Fruit fly (Drosophila melanogaster) whole organism, embryonic: ENCODE data around the gene RPA1.
A peak's percentile ranks its signal among the peaks of the same experiment; 100 is the strongest.

ENCODE experiments used
- Atf-2 ChIP-seq: fragments of 200-800 bp; sonication (Bioruptor generic); optimal IDR thresholded peaks from 2 replicates; lab custom pipeline; 2016; ENCODE audit warnings: missing biosample characterization, missing genetic modification characterization
- CG10543 ChIP-seq: fragments of 200-800 bp; sonication (Bioruptor generic); optimal IDR thresholded peaks from 3 replicates; lab custom pipeline; 2017; ENCODE audit warnings: missing biosample characterization, mild to moderate bottlenecking, missing genetic modification characterization, moderate library complexity
- CG12299 ChIP-seq: fragments of 200-800 bp; sonication (Bioruptor generic); optimal IDR thresholded peaks from 2 replicates; lab custom pipeline; 2018; ENCODE audit warnings: missing biosample characterization, mild to moderate bottlenecking, missing genetic modification characterization
- CG14667 ChIP-seq: fragments of 200-800 bp; sonication (Bioruptor generic); IDR thresholded peaks from 2 replicates; pipeline ENCODE4 v1.3.6; 2022; ENCODE audit warnings: missing biosample characterization, missing genetic modification characterization
- CG14710 ChIP-seq: fragments of 200-800 bp; sonication (Bioruptor generic); optimal IDR thresholded peaks from 3 replicates; lab custom pipeline; 2019; ENCODE audit warnings: missing biosample characterization, mild to moderate bottlenecking, missing genetic modification characterization, moderate library complexity
- CG15011 ChIP-seq: fragments of 200-800 bp; sonication (Bioruptor generic); optimal IDR thresholded peaks from 3 replicates; lab custom pipeline; 2018; ENCODE audit warnings: missing biosample characterization, mild to moderate bottlenecking, missing genetic modification characterization
- CG2116 ChIP-seq: fragments of 200-800 bp; sonication (Bioruptor generic); optimal IDR thresholded peaks from 3 replicates; lab custom pipeline; 2018; ENCODE audit warnings: missing biosample characterization, mild to moderate bottlenecking, missing genetic modification characterization
- CG2199 ChIP-seq: fragments of 200-800 bp; sonication (Bioruptor generic); IDR thresholded peaks from 3 replicates; pipeline ENCODE4 v1.3.6; 2022; ENCODE audit warnings: missing biosample characterization, missing genetic modification characterization
- CG3065 ChIP-seq: fragments of 200-800 bp; sonication (Bioruptor generic); optimal IDR thresholded peaks from 2 replicates; lab custom pipeline; 2016; ENCODE audit warnings: missing biosample characterization, missing genetic modification characterization
- CG34376 ChIP-seq: fragments of 200-800 bp; sonication (Bioruptor generic); optimal IDR thresholded peaks from 2 replicates; lab custom pipeline; 2018; ENCODE audit warnings: missing biosample characterization, mild to moderate bottlenecking, missing genetic modification characterization
- CG4854 ChIP-seq: fragments of 200-800 bp; sonication (Bioruptor generic); optimal IDR thresholded peaks from 2 replicates; lab custom pipeline; 2016; ENCODE audit warnings: missing biosample characterization, missing genetic modification characterization, inconsistent platforms
- Dad ChIP-seq: fragments of 200-800 bp; sonication (Bioruptor generic); optimal IDR thresholded peaks from 3 replicates; lab custom pipeline; 2016; ENCODE audit warnings: missing biosample characterization, missing genetic modification characterization
- Dp ChIP-seq: fragments of 200-800 bp; sonication (Bioruptor generic); optimal IDR thresholded peaks from 2 replicates; lab custom pipeline; 2018; ENCODE audit warnings: missing biosample characterization, mild to moderate bottlenecking, missing genetic modification characterization, moderate library complexity
- GATAe ChIP-seq: fragments of 200-800 bp; sonication (Bioruptor generic); conservative IDR thresholded peaks from 2 replicates; pipeline ENCODE4 v1.3.6; 2022; ENCODE audit warnings: missing biosample characterization, missing genetic modification characterization
- H2.0 ChIP-seq: fragments of 200-800 bp; sonication (Bioruptor generic); IDR thresholded peaks from 2 replicates; pipeline ENCODE4 v1.3.6; 2022; ENCODE audit warnings: missing biosample characterization, missing genetic modification characterization
- HLH3B ChIP-seq: fragments of 200-800 bp; sonication (Bioruptor generic); IDR thresholded peaks from 2 replicates; pipeline ENCODE4 v1.3.6; 2022; ENCODE audit warnings: missing biosample characterization, missing genetic modification characterization
- Hr3 ChIP-seq: fragments of 200-800 bp; sonication (Bioruptor generic); optimal IDR thresholded peaks from 3 replicates; lab custom pipeline; 2016; ENCODE audit warnings: missing biosample characterization, missing genetic modification characterization
- Pdp1 ChIP-seq, 2 experiments: fragments of 200-800 bp; sonication (Bioruptor generic); optimal IDR thresholded peaks; 3 replicates each; lab custom pipeline; 2016; ENCODE audit warnings: missing biosample characterization in 2 of 2, missing genetic modification characterization in 2 of 2, mild to moderate bottlenecking in 1 of 2, moderate library complexity in 1 of 2
- Scr ChIP-seq: fragments of 200-800 bp; sonication (Bioruptor generic); IDR thresholded peaks from 2 replicates; pipeline ENCODE4 v1.3.6; 2022; ENCODE audit warnings: missing biosample characterization, missing genetic modification characterization; ENCODE audit not compliant: partially characterized antibody
- Spps ChIP-seq: fragments of 200-800 bp; sonication (Bioruptor generic); optimal IDR thresholded peaks from 2 replicates; lab custom pipeline; 2018; ENCODE audit warnings: missing biosample characterization, mild to moderate bottlenecking, missing genetic modification characterization
- Xrp1 ChIP-seq: fragments of 200-800 bp; sonication (Bioruptor generic); IDR thresholded peaks from 2 replicates; pipeline ENCODE4 v1.3.6; 2022; ENCODE audit warnings: missing biosample characterization, missing genetic modification characterization
- amos ChIP-seq: fragments of 200-800 bp; sonication (Bioruptor generic); IDR thresholded peaks from 2 replicates; pipeline ENCODE4 v1.3.6; 2022; ENCODE audit warnings: missing biosample characterization, missing genetic modification characterization; ENCODE audit not compliant: partially characterized antibody
- ci ChIP-seq: fragments of 200-800 bp; sonication (Bioruptor generic); IDR thresholded peaks from 3 replicates; pipeline ENCODE4 v1.3.6; 2022; ENCODE audit warnings: missing biosample characterization, missing genetic modification characterization
- crol ChIP-seq: fragments of 200-800 bp; sonication (Bioruptor generic); IDR thresholded peaks from 2 replicates; pipeline ENCODE4 v1.3.6; 2022; ENCODE audit warnings: missing biosample characterization, missing genetic modification characterization
- da ChIP-seq: fragments of 200-800 bp; sonication (Bioruptor generic); optimal IDR thresholded peaks from 2 replicates; lab custom pipeline; 2016; ENCODE audit warnings: missing biosample characterization, missing genetic modification characterization
- dmrt11E ChIP-seq: fragments of 200-800 bp; sonication (Bioruptor generic); optimal IDR thresholded peaks from 3 replicates; lab custom pipeline; 2018; ENCODE audit warnings: missing biosample characterization, mild to moderate bottlenecking, missing genetic modification characterization, moderate library complexity
- exex ChIP-seq: fragments of 200-800 bp; sonication (Bioruptor generic); optimal IDR thresholded peaks from 4 replicates; lab custom pipeline; 2018; ENCODE audit warnings: missing biosample characterization, mild to moderate bottlenecking, missing genetic modification characterization, moderate library complexity
- fd64A ChIP-seq: fragments of 200-800 bp; sonication (Bioruptor generic); optimal IDR thresholded peaks from 3 replicates; lab custom pipeline; 2018; ENCODE audit warnings: missing biosample characterization, mild to moderate bottlenecking, missing genetic modification characterization
- gcm2 ChIP-seq: fragments of 200-800 bp; sonication (Bioruptor generic); optimal IDR thresholded peaks from 2 replicates; lab custom pipeline; 2016; ENCODE audit warnings: missing biosample characterization, missing genetic modification characterization
- grn ChIP-seq: fragments of 200-800 bp; sonication (Bioruptor generic); optimal IDR thresholded peaks from 3 replicates; lab custom pipeline; 2017; ENCODE audit warnings: missing biosample characterization, missing genetic modification characterization
- mam ChIP-seq: fragments of 200-800 bp; sonication (Bioruptor generic); optimal IDR thresholded peaks from 3 replicates; lab custom pipeline; 2016; ENCODE audit warnings: missing biosample characterization, missing genetic modification characterization
- prd ChIP-seq, 3 experiments: fragments of >200 bp in 2 of 3; fragments of 200-800 bp in 1 of 3; sonication (Bioruptor generic) in 1 of 3; optimal IDR thresholded peaks in 2 of 3; IDR thresholded peaks in 1 of 3; 2 replicates in 2 of 3; 3 replicates in 1 of 3; pipeline versions ENCODE4 v1.3.6 to Lab custom; 2017 to 2022; ENCODE audit warnings: missing biosample characterization in 1 of 3, missing genetic modification characterization in 1 of 3
- ranshi ChIP-seq: fragments of 200-800 bp; sonication (Bioruptor generic); IDR thresholded peaks from 2 replicates; pipeline ENCODE4 v1.3.6; 2022; ENCODE audit warnings: missing biosample characterization, missing genetic modification characterization
- row ChIP-seq: fragments of 200-800 bp; sonication (Bioruptor generic); IDR thresholded peaks from 3 replicates; pipeline ENCODE4 v1.3.6; 2022; ENCODE audit warnings: missing biosample characterization, missing genetic modification characterization
- sens ChIP-seq: fragments of 200-800 bp; sonication (Bioruptor generic); peaks from one replicate; lab custom pipeline; 2016; ENCODE audit warnings: missing biosample characterization, missing genetic modification characterization
- twi ChIP-seq: fragments of 200-800 bp; optimal IDR thresholded peaks from 2 replicates; lab custom pipeline; 2019; ENCODE audit warnings: missing biosample characterization, mild to moderate bottlenecking, missing genetic modification characterization, moderate library complexity
- vvl ChIP-seq: fragments of 200-800 bp; sonication (Bioruptor generic); IDR thresholded peaks from 2 replicates; pipeline ENCODE4 v1.3.6; 2022; ENCODE audit warnings: missing biosample characterization, missing genetic modification characterization
- wek ChIP-seq: fragments of 200-800 bp; sonication (Bioruptor generic); optimal IDR thresholded peaks from 3 replicates; lab custom pipeline; 2018; ENCODE audit warnings: missing biosample characterization, mild to moderate bottlenecking, missing genetic modification characterization, moderate library complexity
- zen2 ChIP-seq: fragments of 200-800 bp; sonication (Bioruptor generic); IDR thresholded peaks from 3 replicates; pipeline ENCODE4 v1.3.6; 2022; ENCODE audit warnings: missing biosample characterization, missing genetic modification characterization; ENCODE audit not compliant: partially characterized antibody
- zf30C ChIP-seq: fragments of 200-800 bp; sonication (Bioruptor generic); optimal IDR thresholded peaks from 3 replicates; lab custom pipeline; 2018; ENCODE audit warnings: missing biosample characterization, mild to moderate bottlenecking, missing genetic modification characterization
- zfh1 ChIP-seq: fragments of 200-800 bp; sonication (Bioruptor generic); IDR thresholded peaks from 3 replicates; pipeline ENCODE4 v1.3.6; 2022; ENCODE audit warnings: missing biosample characterization, missing genetic modification characterization

Gene RPA1

dm6 chr3R:8300928-8301752 is 36.9 kb upstream of the RPA1 start, which contains the start of the genes CG9626 and mRpL1 (continued):
- TF ChIP-seq CG14710 (tag; lab: Kevin White, UChicago) (peak; percentile 76), CG2116 (GFP tag; lab: Kevin White, UChicago) (peak; percentile 71), Dp (peak; percentile 58), crol (GFP tag; lab: Robert Waterston, UW) (no peak), gcm2 (GFP tag; lab: Kevin White, UChicago) (no peak)
- TF ChIP-seq, all 482 proteins: peak for 114

dm6 chr3R:8292034-8292433 is 27.8 kb upstream of the RPA1 start, which contains the start of gene CG31463:
Gene CG31463 (plus strand): TSS chr3R:8292335.
- TF ChIP-seq CG14667 (no peak), GATAe (GFP tag; lab: Robert Waterston, UW) (0 out of 2 replicates have a peak, but pooled peaks have one; percentile 11), exex (tag; lab: Kevin White, UChicago) (peak; percentile 81), CG34376 (GFP tag; lab: Kevin White, UChicago) (peak; percentile 61)

dm6 chr3R:8290940-8291339 is 26.7 kb upstream of the RPA1 start, which contains the start of gene CG31464:
Gene CG31464 (plus strand): TSS chr3R:8291240.
- no peak for TF ChIP-seq CG12299 (tag; lab: Kevin White, UChicago)
- TF ChIP-seq sens (GFP tag; lab: Kevin White, UChicago), result peak; percentile 33
- TF ChIP-seq Hr3, result no peak
- TF ChIP-seq Scr (GFP tag; lab: Robert Waterston, UW), result no peak
- no peak for TF ChIP-seq Xrp1 (GFP tag; lab: Robert Waterston, UW)
- no peak for TF ChIP-seq HLH3B
- TF ChIP-seq ci (GFP tag; lab: Robert Waterston, UW), result no peak

dm6 chr3R:8290478-8290877 is 26.2 kb upstream of the RPA1 start, which contains the start of gene CG11672:
Gene CG11672 (minus strand): TSS chr3R:8290578.
- TF ChIP-seq Dad (no peak), zen2 (GFP tag; lab: Robert Waterston, UW) (0 out of 3 replicates have a peak, but pooled peaks have one; percentile 10)

dm6 chr3R:8288790-8289189 is 24.5 kb upstream of the RPA1 start:
- TF ChIP-seq CG2199 (GFP tag; lab: Robert Waterston, UW), result 0 out of 3 replicates have a peak, but pooled peaks have one; percentile 38
- peak; percentile 88 for TF ChIP-seq twi (tag; lab: Kevin White, UChicago)
- no peak for TF ChIP-seq CG4854 (GFP tag; lab: Kevin White, UChicago)
- no peak for TF ChIP-seq Pdp1 (GFP tag; optimal IDR thresholded peaks at IDR 0.05; lab: Kevin White, UChicago)
- no peak for TF ChIP-seq Atf-2 (GFP tag; lab: Kevin White, UChicago)
- 0 out of 2 replicates have a peak, but pooled peaks have one; percentile 22 for TF ChIP-seq vvl (GFP tag; lab: Robert Waterston, UW)
- TF ChIP-seq prd (optimal IDR thresholded peaks at IDR 0.05; lab: Kevin White, UChicago), result no peak
- TF ChIP-seq prd (GFP tag; IDR thresholded peaks at IDR 0.05; lab: Robert Waterston, UW), result peak; percentile 27; the same call in 1 of the 3 replicates
- no peak for TF ChIP-seq CG15011 (GFP tag; lab: Kevin White, UChicago)
- TF ChIP-seq grn (GFP tag; lab: Kevin White, UChicago), result peak; percentile 25
- TF ChIP-seq fd64A (GFP tag; lab: Kevin White, UChicago), result no peak
- no peak for TF ChIP-seq CG3065
- TF ChIP-seq zfh1, result 0 out of 3 replicates have a peak, but pooled peaks have one; percentile 6
- TF ChIP-seq CG10543 (GFP tag; lab: Kevin White, UChicago), result no peak
- no peak for TF ChIP-seq Spps (tag; lab: Kevin White, UChicago)
- TF ChIP-seq wek (GFP tag; lab: Kevin White, UChicago), result no peak
- 0 out of 3 replicates have a peak, but pooled peaks have one; percentile 28 for TF ChIP-seq row
- peak; percentile 30; the same call in 1 of the 3 replicates for TF ChIP-seq ci (GFP tag; lab: Robert Waterston, UW)
- TF ChIP-seq amos, result peak; percentile 31; the same call in 1 of the 2 replicates
- no peak for TF ChIP-seq da
- no peak for TF ChIP-seq ranshi
- no peak for TF ChIP-seq H2.0 (GFP tag; lab: Robert Waterston, UW)
- TF ChIP-seq dmrt11E, result no peak
- TF ChIP-seq Xrp1 (GFP tag; lab: Robert Waterston, UW), result 0 out of 2 replicates have a peak, but pooled peaks have one; percentile 13
- TF ChIP-seq mam, result no peak
- TF ChIP-seq zf30C (GFP tag; lab: Kevin White, UChicago), result peak; percentile 92
